Fruit fly (Drosophila melanogaster): ENCODE measurements around the gene Kal1.

Kal1 gene

dm6 chr3R:24112320-24113069 lies 28.7 kb upstream of the Kal1 start, which contains the start of gene CG13605:
Gene CG13605 (minus strand): TSS chr3R:24112389.
- peak; percentile 74 for TF ChIP-seq CG17801 (GFP tag; optimal IDR thresholded peaks at IDR 0.05; ENCODE audit: partially characterized antibody)

DNA sequence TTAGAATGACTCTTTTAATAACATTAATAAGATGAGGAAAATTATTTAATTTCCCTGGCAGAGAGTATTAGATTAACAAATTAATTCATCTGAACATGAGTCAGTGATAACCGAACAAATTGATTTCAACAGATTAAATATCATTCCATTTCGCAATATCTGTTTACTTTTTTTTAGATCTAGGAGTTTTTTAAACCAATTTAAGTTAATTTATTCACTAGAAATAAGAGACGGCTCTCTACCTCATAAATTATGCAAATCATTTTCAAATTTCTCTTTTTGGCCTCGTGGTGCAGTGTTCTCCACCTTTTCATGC lies 28.2 kb upstream of the Kal1 start, which contains the start of gene Root:
Gene Root, plus strand, starts transcription at position 217 of the 316 bp plus-strand sequence.
- TF ChIP-seq CG17801 (GFP tag; optimal IDR thresholded peaks at IDR 0.05; ENCODE audit: partially characterized antibody), result no peak

DNA sequence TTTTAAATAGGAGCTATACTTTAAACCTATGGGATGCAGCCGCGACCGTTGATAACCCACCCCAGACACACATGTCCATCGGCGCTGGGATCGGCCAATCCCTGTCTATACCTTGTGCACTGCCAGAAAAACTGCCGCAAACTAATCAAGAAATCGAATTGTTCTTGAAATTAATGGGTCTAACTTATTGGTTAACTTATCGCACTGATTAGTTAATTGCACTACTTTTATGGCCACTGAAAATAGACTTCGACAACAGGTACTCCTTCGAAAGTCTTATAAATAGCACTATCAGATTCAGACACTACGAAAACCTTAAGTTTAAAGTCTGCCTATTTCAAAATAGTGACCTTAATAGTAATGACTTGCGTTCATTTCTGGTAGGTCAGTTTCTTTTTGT lies 25.0 kb upstream of the Kal1 start, which contains the start of gene CG13607:
Gene CG13607, minus strand, starts transcription at position 143 of the 400 bp plus-strand sequence.
- no peak for TF ChIP-seq CG17801 (GFP tag; optimal IDR thresholded peaks at IDR 0.05; ENCODE audit: partially characterized antibody)

dm6 chr3R:24116972-24117371 lies 24.2 kb upstream of the Kal1 start:
- no peak for TF ChIP-seq CG17801 (GFP tag; optimal IDR thresholded peaks at IDR 0.05; ENCODE audit: partially characterized antibody)

DNA sequence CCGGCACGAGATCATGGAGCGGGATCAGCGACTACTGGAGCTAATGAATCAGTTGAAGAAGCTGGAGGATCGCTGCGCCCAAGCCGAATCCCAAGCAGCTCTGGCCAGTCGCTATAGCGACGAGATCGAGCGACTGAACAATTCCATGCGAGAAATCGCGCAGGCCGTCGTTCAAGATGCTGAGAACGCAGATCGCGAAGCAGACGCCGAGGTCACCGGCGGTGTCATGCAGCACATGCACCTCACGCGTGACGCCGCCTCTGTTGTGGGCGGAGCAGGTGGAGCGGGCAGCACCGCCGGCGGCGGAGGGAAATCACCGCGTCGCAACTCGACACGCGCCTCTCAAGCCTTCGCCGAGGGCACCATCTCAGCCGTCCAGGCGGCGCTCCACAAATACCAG lies 19.5 kb upstream of the Kal1 start:
- no peak for TF ChIP-seq CG17801 (GFP tag; optimal IDR thresholded peaks at IDR 0.05; ENCODE audit: partially characterized antibody)

dm6 chr3R:24122369-24122768 lies 18.8 kb upstream of the Kal1 start:
- TF ChIP-seq CG17801 (GFP tag; optimal IDR thresholded peaks at IDR 0.05; ENCODE audit: partially characterized antibody), result no peak

DNA sequence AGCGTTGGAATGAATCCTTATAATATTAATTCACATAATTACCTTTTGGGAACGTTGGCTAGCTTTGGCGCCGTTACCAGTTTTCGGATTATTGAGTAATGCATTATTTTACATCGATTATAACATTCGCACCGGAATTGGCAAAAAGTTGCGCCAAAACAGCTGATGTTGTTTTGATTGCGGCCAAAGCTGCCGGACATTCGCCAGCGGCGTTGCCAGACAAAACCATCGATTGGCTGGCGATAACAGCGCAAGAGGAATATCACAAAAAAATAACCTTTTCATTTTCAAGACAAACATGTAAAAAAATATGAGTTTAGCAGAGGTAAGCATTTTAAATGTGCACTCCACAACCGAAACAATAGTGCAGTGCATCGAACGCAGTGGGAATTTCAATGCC lies 11.1 kb upstream of the Kal1 start, which contains the start of the genes GatB and Tsc1:
Gene GatB, minus strand, starts transcription at position 176 of the 400 bp plus-strand sequence.
Gene Tsc1, plus strand, starts transcription at position 228 of the 400 bp plus-strand sequence.
- peak; percentile 41 for TF ChIP-seq CG17801 (GFP tag; optimal IDR thresholded peaks at IDR 0.05; ENCODE audit: partially characterized antibody)

DNA sequence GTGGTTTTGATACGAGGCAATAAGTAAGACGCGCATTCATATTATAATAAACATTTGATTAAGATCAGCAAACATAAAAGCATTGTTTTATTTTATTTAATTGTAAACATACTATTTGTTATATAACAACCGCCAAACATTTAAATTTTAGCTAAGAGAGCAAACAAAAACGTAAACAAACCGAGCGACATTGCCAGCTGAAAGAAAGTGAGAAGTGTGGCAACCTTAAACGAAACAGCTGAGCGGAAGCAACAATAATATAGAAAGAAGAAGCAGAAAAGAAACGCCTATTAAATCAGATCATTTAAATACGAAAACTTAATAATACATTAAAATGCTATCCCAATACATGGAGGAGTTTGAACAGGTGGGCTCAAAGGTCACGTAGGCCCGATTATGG lies 6.6 kb upstream of the Kal1 start, which contains the start of gene Sec10:
Gene Sec10, plus strand, starts transcription at position 252 of the 400 bp plus-strand sequence.
- TF ChIP-seq CG17801 (GFP tag; optimal IDR thresholded peaks at IDR 0.05; ENCODE audit: partially characterized antibody), result peak; percentile 41

- no peak for TF ChIP-seq CG17801 (GFP tag; optimal IDR thresholded peaks at IDR 0.05; ENCODE audit: partially characterized antibody)
Measured at dm6 chr3R:24137311-24137945, 3.8 kb upstream of the Kal1 start, which contains the start of gene Npc2f. Gene Npc2f (plus strand): TSS chr3R:24137895.

- TF ChIP-seq CG17801 (GFP tag; optimal IDR thresholded peaks at IDR 0.05; ENCODE audit: partially characterized antibody), result no peak
Measured at dm6 chr3R:24138478-24139455, 2.4 kb upstream of the Kal1 start.

DNA sequence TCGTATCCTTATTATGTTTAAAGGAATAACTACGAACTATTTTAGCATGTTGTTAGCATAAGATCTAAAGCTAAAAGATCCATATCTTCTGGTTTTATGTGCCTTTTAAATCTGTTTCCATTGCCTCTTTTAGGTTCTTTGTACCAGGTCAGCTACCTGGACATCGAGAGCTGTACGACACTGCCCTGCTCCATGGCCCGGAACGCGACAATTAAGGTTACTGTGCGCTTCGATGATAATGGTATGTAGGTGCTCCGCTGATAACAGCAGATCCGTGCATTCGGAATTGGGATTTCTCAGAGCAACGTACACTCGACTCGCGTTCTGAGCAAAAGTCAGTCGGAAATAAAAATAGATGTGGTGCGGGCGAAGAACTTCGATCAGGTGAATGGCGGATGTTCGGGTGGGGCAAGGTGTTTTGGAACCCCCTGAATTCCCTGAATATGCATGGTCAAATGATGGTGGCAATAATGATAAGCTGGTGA lies 1.5 kb upstream of the Kal1 start:
- no peak for TF ChIP-seq CG17801 (GFP tag; optimal IDR thresholded peaks at IDR 0.05; ENCODE audit: partially characterized antibody)

DNA sequence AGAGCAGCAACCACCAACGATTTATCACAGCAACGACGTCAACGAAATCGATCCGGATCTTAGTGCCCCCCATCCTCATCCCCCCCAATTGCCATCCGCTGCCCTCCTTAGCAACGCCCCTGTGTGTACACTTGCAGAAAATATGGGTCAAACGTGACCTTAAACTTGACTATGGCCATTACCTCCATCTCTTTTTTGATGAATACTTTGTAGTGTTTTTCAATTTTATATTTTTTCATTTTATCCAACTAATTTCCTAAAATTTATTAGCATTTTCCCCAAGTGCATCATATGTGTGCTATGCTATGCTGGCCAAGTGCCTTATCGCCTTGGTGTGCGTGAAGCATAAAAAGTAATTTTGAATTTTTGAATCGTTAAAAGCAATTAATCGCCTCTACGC lies 1.8 kb downstream of the Kal1 start:
- no peak for TF ChIP-seq CG17801 (GFP tag; optimal IDR thresholded peaks at IDR 0.05; ENCODE audit: partially characterized antibody)

DNA sequence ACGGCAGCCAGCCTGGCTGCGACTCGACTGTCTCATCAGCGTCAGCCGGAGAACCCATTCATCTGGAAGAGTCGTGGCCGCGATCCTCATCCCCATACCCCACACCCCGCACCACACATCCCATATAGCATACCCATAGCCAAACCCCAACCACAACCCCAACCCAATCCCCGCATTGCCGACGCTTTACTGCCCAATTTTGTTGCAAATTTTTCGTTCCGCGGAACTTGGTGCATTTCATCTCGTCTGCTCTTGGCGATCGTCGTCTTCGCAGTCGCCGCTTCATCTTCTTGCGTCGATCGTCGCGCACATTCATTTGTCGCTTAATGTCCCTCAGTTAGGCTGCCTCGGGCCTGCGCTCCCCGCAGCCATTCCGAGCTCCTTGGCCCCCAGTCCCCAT lies 2.2 kb downstream of the Kal1 start:
- TF ChIP-seq CG17801 (GFP tag; optimal IDR thresholded peaks at IDR 0.05; ENCODE audit: partially characterized antibody), result no peak

DNA sequence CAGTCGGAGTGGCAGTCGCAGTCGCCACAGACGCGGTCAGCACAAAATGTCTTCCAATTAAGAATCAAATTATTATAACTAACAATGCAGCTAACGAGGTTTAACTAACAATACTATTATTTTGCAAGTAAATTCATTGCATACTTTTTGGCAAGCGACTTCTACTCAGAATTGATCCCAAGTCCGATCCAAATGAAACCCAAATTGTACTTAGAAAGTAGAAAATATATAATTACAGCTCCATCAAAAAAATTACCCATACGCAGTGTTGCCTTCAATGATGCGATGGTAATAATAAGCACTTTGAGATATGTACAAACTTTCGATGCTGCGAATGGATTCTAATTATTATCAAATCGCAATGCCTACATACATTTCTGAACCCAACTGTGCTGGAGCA lies 2.6 kb downstream of the Kal1 start:
- TF ChIP-seq CG17801 (GFP tag; optimal IDR thresholded peaks at IDR 0.05; ENCODE audit: partially characterized antibody), result no peak

DNA sequence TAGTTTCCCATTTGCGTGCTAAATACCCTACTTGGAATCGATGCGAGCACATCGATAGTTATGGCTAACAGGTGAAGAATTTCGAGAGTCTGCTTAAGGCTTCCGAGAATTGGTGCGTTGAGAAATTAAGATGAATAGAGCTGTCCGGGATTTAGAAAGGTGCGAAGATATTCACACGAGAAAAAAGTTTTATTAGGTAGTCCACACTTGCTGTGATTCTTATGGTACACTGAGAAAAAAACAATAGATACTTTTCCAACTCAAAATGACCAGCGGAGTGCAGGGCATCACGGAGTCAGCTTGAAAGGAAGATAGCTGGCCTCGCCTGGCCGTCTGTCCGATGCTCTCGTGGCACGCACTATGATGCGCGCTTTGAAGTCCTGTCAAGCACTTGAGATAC lies 3.3 kb downstream of the Kal1 start:
- no peak for TF ChIP-seq CG17801 (GFP tag; optimal IDR thresholded peaks at IDR 0.05; ENCODE audit: partially characterized antibody)

All from ovary, adult (tissue).